Fruit fly (Drosophila melanogaster): ENCODE measurements around the gene CG15170.

DNA sequence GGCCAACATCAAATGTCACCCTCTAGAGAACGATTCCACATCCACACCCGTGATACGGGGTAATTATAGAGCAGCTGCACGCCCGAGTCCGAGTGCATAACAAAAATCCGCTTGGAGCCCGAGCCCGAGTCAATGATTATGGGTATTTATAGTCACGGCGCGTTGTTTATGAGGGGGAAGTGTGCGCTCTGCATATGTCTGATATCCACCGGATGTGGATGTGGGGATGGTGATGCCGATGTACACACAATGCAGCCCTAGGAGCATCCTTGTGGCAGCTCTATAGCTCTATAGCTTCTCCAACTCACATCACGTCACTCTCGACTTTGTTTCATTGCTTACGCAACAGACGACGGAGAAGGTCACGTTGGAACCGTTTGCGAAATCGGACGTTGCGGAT, 47.4 kb upstream of the CG15170 start:
- no peak for TF ChIP-seq cnc (optimal IDR thresholded peaks at IDR 0.05)
- no peak for TF ChIP-seq CG14711 (tag; optimal IDR thresholded peaks at IDR 0.05)
- TF ChIP-seq Crg-1 (GFP tag; optimal IDR thresholded peaks at IDR 0.05): no peak
- TF ChIP-seq kay (GFP tag; ENCODE audit: borderline replicate concordance): no peak
- TF ChIP-seq ovo (GFP tag; optimal IDR thresholded peaks at IDR 0.05): no peak
- no peak for TF ChIP-seq Mnt (GFP tag; optimal IDR thresholded peaks at IDR 0.05)
- TF ChIP-seq bab1 (GFP tag; optimal IDR thresholded peaks at IDR 0.05): no peak
- TF ChIP-seq CG7045 (GFP tag; optimal IDR thresholded peaks at IDR 0.05): no peak
- TF ChIP-seq CG5204 (GFP tag; optimal IDR thresholded peaks at IDR 0.05): no peak
- no peak for TF ChIP-seq toe (GFP tag; optimal IDR thresholded peaks at IDR 0.05)
- TF ChIP-seq CG1620 (GFP tag; optimal IDR thresholded peaks at IDR 0.05): no peak

Data from whole organism, adult.